Worm (Caenorhabditis elegans) whole organism, young adult: ENCODE measurements around the gene rme-1.

Source experiments
- C06A6.2 ChIP-seq: fragments of 200-800 bp; sonication (Bioruptor generic); conservative IDR thresholded peaks from 2 replicates; pipeline ENCODE4 v1.3.6; 2022; ENCODE audit warnings: missing genetic modification characterization, missing compliant biosample characterization
- C17E4.6 ChIP-seq: fragments of 200-800 bp; sonication (Bioruptor generic); IDR thresholded peaks from 2 replicates; pipeline ENCODE4 v1.3.6; 2022; ENCODE audit warnings: missing genetic modification reagents, missing genetic modification characterization, missing compliant biosample characterization
- F57C9.4 ChIP-seq: sonication (generic microtip); optimal IDR thresholded peaks from 2 replicates; lab custom pipeline; 2017; ENCODE audit warnings: mild to moderate bottlenecking, missing genetic modification characterization, missing compliant biosample characterization
- egrh-3 ChIP-seq: fragments of 200-800 bp; sonication (Bioruptor generic); IDR thresholded peaks from 2 replicates; pipeline ENCODE4 v1.3.6; 2022; ENCODE audit warnings: missing genetic modification reagents, missing genetic modification characterization, missing compliant biosample characterization
- fkh-3 ChIP-seq: sonication (generic microtip); optimal IDR thresholded peaks from 2 replicates; lab custom pipeline; 2016; ENCODE audit warnings: mild to moderate bottlenecking, missing genetic modification characterization, missing compliant biosample characterization
- mel-28 ChIP-seq: sonication (generic microtip); optimal IDR thresholded peaks from 2 replicates; lab custom pipeline; 2016; ENCODE audit warnings: borderline replicate concordance, mild to moderate bottlenecking, missing genetic modification characterization, missing compliant biosample characterization
- nfya-2 ChIP-seq: fragments of 200-800 bp; sonication (Bioruptor generic); IDR thresholded peaks from 2 replicates; pipeline ENCODE4 v1.3.6; 2022; ENCODE audit warnings: missing genetic modification reagents, missing genetic modification characterization, missing compliant biosample characterization
- nhr-90 ChIP-seq: sonication (generic microtip); optimal IDR thresholded peaks from 2 replicates; lab custom pipeline; 2016; ENCODE audit warnings: missing genotype, mild to moderate bottlenecking, missing genetic modification characterization, missing compliant biosample characterization

ce11 chrV:6211509-6211908 is 2.8 kb downstream of the rme-1 start:
- no peak for TF ChIP-seq F57C9.4
- no peak for TF ChIP-seq fkh-3 (tag; lab: Kevin White, UChicago)
- no peak for TF ChIP-seq egrh-3 (GFP tag; lab: Robert Waterston, UW)
- TF ChIP-seq C06A6.2 (GFP tag; lab: Robert Waterston, UW), result no peak
- TF ChIP-seq mel-28 (tag; lab: Kevin White, UChicago), result no peak
- TF ChIP-seq nhr-90, result no peak
- no peak for TF ChIP-seq C17E4.6 (GFP tag; lab: Robert Waterston, UW)
- no peak for TF ChIP-seq nfya-2 (GFP tag; lab: Robert Waterston, UW)
